Fruit fly (Drosophila melanogaster) whole organism, embryonic: ENCODE data around the gene CG6126.

Experiments used
- Atf6 ChIP-seq: fragments of 200-800 bp; sonication (Bioruptor generic); IDR thresholded peaks from 2 replicates; pipeline ENCODE4 v1.3.6; 2022; ENCODE audit warnings: missing biosample characterization, missing genetic modification characterization
- CG10543 ChIP-seq: fragments of 200-800 bp; sonication (Bioruptor generic); optimal IDR thresholded peaks from 3 replicates; lab custom pipeline; 2017; ENCODE audit warnings: missing biosample characterization, mild to moderate bottlenecking, missing genetic modification characterization, moderate library complexity
- CG10565 ChIP-seq: fragments of 200-800 bp; sonication (Bioruptor generic); optimal IDR thresholded peaks from 3 replicates; lab custom pipeline; 2016; ENCODE audit warnings: missing biosample characterization, mild to moderate bottlenecking, missing genetic modification characterization
- CG10959 ChIP-seq: fragments of 200-800 bp; sonication (Bioruptor generic); IDR thresholded peaks from 2 replicates; pipeline ENCODE4 v1.3.6; 2022; ENCODE audit warnings: missing biosample characterization, missing genetic modification characterization
- CG1233 ChIP-seq: fragments of 200-800 bp; sonication (Bioruptor generic); optimal IDR thresholded peaks from 4 replicates; lab custom pipeline; 2018; ENCODE audit warnings: missing biosample characterization, mild to moderate bottlenecking, missing genetic modification characterization
- CG15514 ChIP-seq: fragments of 200-800 bp; sonication (Bioruptor generic); optimal IDR thresholded peaks from 3 replicates; lab custom pipeline; 2017; ENCODE audit warnings: missing biosample characterization, missing genetic modification characterization, mild to moderate bottlenecking, moderate library complexity, missing genetic modification reagents
- CG17361 ChIP-seq: fragments of 200-800 bp; sonication (Bioruptor generic); IDR thresholded peaks from 3 replicates; pipeline ENCODE4 v1.3.6; 2022; ENCODE audit warnings: missing biosample characterization, missing genetic modification characterization
- CG1792 ChIP-seq: fragments of 200-800 bp; sonication (Bioruptor generic); optimal IDR thresholded peaks from 2 replicates; lab custom pipeline; 2016; ENCODE audit warnings: missing biosample characterization, missing genetic modification characterization
- CG2120 ChIP-seq: fragments of 200-800 bp; sonication (Bioruptor generic); optimal IDR thresholded peaks from 3 replicates; lab custom pipeline; 2016; ENCODE audit warnings: missing biosample characterization, missing genetic modification characterization
- CG3163 ChIP-seq: fragments of 200-800 bp; sonication (Bioruptor generic); optimal IDR thresholded peaks from 3 replicates; lab custom pipeline; 2016; ENCODE audit warnings: missing biosample characterization, missing genetic modification characterization
- CG3995 ChIP-seq: fragments of 200-800 bp; sonication (Bioruptor generic); optimal IDR thresholded peaks from 3 replicates; lab custom pipeline; 2016; ENCODE audit warnings: missing biosample characterization, missing genetic modification characterization
- CG5245 ChIP-seq: fragments of 200-800 bp; sonication (Bioruptor generic); optimal IDR thresholded peaks from 3 replicates; lab custom pipeline; 2016; ENCODE audit warnings: missing biosample characterization, missing genetic modification characterization
- CG7839 ChIP-seq: fragments of 200-800 bp; sonication (Bioruptor generic); optimal IDR thresholded peaks from 3 replicates; lab custom pipeline; 2018; ENCODE audit warnings: missing biosample characterization, mild to moderate bottlenecking, missing genetic modification characterization, moderate library complexity
- CG7963 ChIP-seq: fragments of 200-800 bp; sonication (Bioruptor generic); IDR thresholded peaks from 3 replicates; pipeline ENCODE4 v1.3.6; 2022; ENCODE audit warnings: missing biosample characterization, missing genetic modification characterization; ENCODE audit not compliant: partially characterized antibody
- CG9727 ChIP-seq: fragments of 200-800 bp; sonication (Bioruptor generic); optimal IDR thresholded peaks from 3 replicates; lab custom pipeline; 2017; ENCODE audit warnings: missing biosample characterization, mild to moderate bottlenecking, missing genetic modification characterization
- CG9876 ChIP-seq: fragments of 200-800 bp; sonication (Bioruptor generic); optimal IDR thresholded peaks from 2 replicates; lab custom pipeline; 2016; ENCODE audit warnings: missing biosample characterization, missing genetic modification characterization
- CkIIα-i1 ChIP-seq: fragments of 200-800 bp; sonication (Bioruptor generic); IDR thresholded peaks from 2 replicates; pipeline ENCODE4 v1.3.6; 2022; ENCODE audit warnings: missing biosample characterization, missing genetic modification characterization
- D19A ChIP-seq: fragments of 200-800 bp; optimal IDR thresholded peaks from 3 replicates; lab custom pipeline; 2019; ENCODE audit warnings: missing biosample characterization, mild to moderate bottlenecking, missing genetic modification characterization, moderate library complexity
- Deaf1 ChIP-seq: fragments of 200-800 bp; optimal IDR thresholded peaks from 3 replicates; lab custom pipeline; 2019; ENCODE audit warnings: missing biosample characterization, mild to moderate bottlenecking, missing genetic modification characterization, moderate library complexity
- Dip3 ChIP-seq: fragments of 200-800 bp; sonication (Bioruptor generic); optimal IDR thresholded peaks from 3 replicates; lab custom pipeline; 2016; ENCODE audit warnings: missing biosample characterization, missing genetic modification characterization
- Doc3 ChIP-seq: fragments of 200-800 bp; sonication (Bioruptor generic); IDR thresholded peaks from 3 replicates; pipeline ENCODE4 v1.3.6; 2022; ENCODE audit warnings: missing biosample characterization, missing genetic modification characterization; ENCODE audit not compliant: partially characterized antibody
- HLHmδ ChIP-seq: fragments of 200-800 bp; sonication (Bioruptor generic); optimal IDR thresholded peaks from 2 replicates; lab custom pipeline; 2018; ENCODE audit warnings: missing biosample characterization, mild to moderate bottlenecking, missing genetic modification characterization, moderate library complexity
- Hr3 ChIP-seq: fragments of 200-800 bp; sonication (Bioruptor generic); optimal IDR thresholded peaks from 3 replicates; lab custom pipeline; 2016; ENCODE audit warnings: missing biosample characterization, missing genetic modification characterization
- Jarid2 ChIP-seq: fragments of 200-800 bp; sonication (Bioruptor generic); optimal IDR thresholded peaks from 3 replicates; lab custom pipeline; 2017; ENCODE audit warnings: mild to moderate bottlenecking, missing biosample characterization, missing genetic modification reagents, missing genetic modification characterization
- Optix ChIP-seq: fragments of 200-800 bp; sonication (Bioruptor generic); IDR thresholded peaks from 3 replicates; pipeline ENCODE4 v1.3.6; 2022; ENCODE audit warnings: missing biosample characterization, missing genetic modification characterization
- Ravus ChIP-seq: fragments of 200-800 bp; sonication (Bioruptor generic); IDR thresholded peaks from 2 replicates; pipeline ENCODE4 v1.3.6; 2022; ENCODE audit warnings: missing biosample characterization, missing genetic modification characterization
- Usf ChIP-seq: fragments of 200-800 bp; sonication (Bioruptor generic); optimal IDR thresholded peaks from 2 replicates; lab custom pipeline; 2017; ENCODE audit warnings: missing genotype, missing biosample characterization, missing genetic modification characterization
- YL-1 ChIP-seq: fragments of 200-800 bp; sonication (Bioruptor generic); optimal IDR thresholded peaks from 3 replicates; lab custom pipeline; 2017; ENCODE audit warnings: missing biosample characterization, mild to moderate bottlenecking, missing genetic modification characterization
- ac ChIP-seq: fragments of 200-800 bp; sonication (Bioruptor generic); optimal IDR thresholded peaks from 3 replicates; lab custom pipeline; 2017; ENCODE audit warnings: missing biosample characterization, mild to moderate bottlenecking, missing genetic modification characterization
- amos ChIP-seq: fragments of 200-800 bp; sonication (Bioruptor generic); IDR thresholded peaks from 2 replicates; pipeline ENCODE4 v1.3.6; 2022; ENCODE audit warnings: missing biosample characterization, missing genetic modification characterization; ENCODE audit not compliant: partially characterized antibody
- az2 ChIP-seq: fragments of 200-800 bp; sonication (Bioruptor generic); optimal IDR thresholded peaks from 3 replicates; lab custom pipeline; 2016; ENCODE audit warnings: missing biosample characterization, missing genetic modification characterization
- crp ChIP-seq, 2 experiments: fragments of 200-800 bp; sonication (Bioruptor generic); optimal IDR thresholded peaks; 2 replicates in 1 of 2; 3 replicates in 1 of 2; lab custom pipeline; 2017; ENCODE audit warnings: missing biosample characterization in 2 of 2, missing genetic modification characterization in 2 of 2, mild to moderate bottlenecking in 1 of 2, moderate library complexity in 1 of 2
- dmrt11E ChIP-seq: fragments of 200-800 bp; sonication (Bioruptor generic); optimal IDR thresholded peaks from 3 replicates; lab custom pipeline; 2018; ENCODE audit warnings: missing biosample characterization, mild to moderate bottlenecking, missing genetic modification characterization, moderate library complexity
- dmrt99B ChIP-seq: fragments of 200-800 bp; sonication (Bioruptor generic); optimal IDR thresholded peaks from 2 replicates; lab custom pipeline; 2018; ENCODE audit warnings: missing biosample characterization, mild to moderate bottlenecking, missing genetic modification characterization, moderate library complexity
- en ChIP-seq: fragments of 200-800 bp; sonication (Bioruptor generic); optimal IDR thresholded peaks from 2 replicates; lab custom pipeline; 2016; ENCODE audit warnings: missing biosample characterization, missing genetic modification characterization
- esg ChIP-seq: fragments of 200-800 bp; sonication (Bioruptor generic); conservative IDR thresholded peaks from 2 replicates; pipeline ENCODE4 v1.3.6; 2022; ENCODE audit warnings: missing biosample characterization, missing genetic modification characterization
- exex ChIP-seq: fragments of 200-800 bp; sonication (Bioruptor generic); optimal IDR thresholded peaks from 4 replicates; lab custom pipeline; 2018; ENCODE audit warnings: missing biosample characterization, mild to moderate bottlenecking, missing genetic modification characterization, moderate library complexity
- gt ChIP-seq: fragments of 200-800 bp; sonication (Bioruptor generic); IDR thresholded peaks from 2 replicates; pipeline ENCODE4 v1.3.6; 2022; ENCODE audit warnings: missing biosample characterization, missing genetic modification characterization
- klu ChIP-seq: fragments of 200-800 bp; sonication (Bioruptor generic); IDR thresholded peaks from 2 replicates; pipeline ENCODE4 v1.3.6; 2022; ENCODE audit warnings: missing biosample characterization, missing genetic modification characterization
- lbe ChIP-seq: fragments of 200-800 bp; sonication (Bioruptor generic); optimal IDR thresholded peaks from 2 replicates; lab custom pipeline; 2016; ENCODE audit warnings: missing biosample characterization, mild to moderate bottlenecking, missing genetic modification characterization
- mam ChIP-seq: fragments of 200-800 bp; sonication (Bioruptor generic); optimal IDR thresholded peaks from 3 replicates; lab custom pipeline; 2016; ENCODE audit warnings: missing biosample characterization, missing genetic modification characterization
- nerfin-1 ChIP-seq: fragments of 200-800 bp; sonication (Bioruptor generic); optimal IDR thresholded peaks from 3 replicates; lab custom pipeline; 2019; ENCODE audit warnings: missing biosample characterization, mild to moderate bottlenecking, missing genetic modification characterization, moderate library complexity
- nmo ChIP-seq: fragments of 200-800 bp; sonication (Bioruptor generic); optimal IDR thresholded peaks from 2 replicates; lab custom pipeline; 2018; ENCODE audit warnings: missing biosample characterization, mild to moderate bottlenecking, missing genetic modification characterization, moderate library complexity
- repo ChIP-seq: fragments of 200-800 bp; sonication (Bioruptor generic); optimal IDR thresholded peaks from 2 replicates; lab custom pipeline; 2016; ENCODE audit warnings: missing biosample characterization, missing genetic modification characterization
- shn ChIP-seq: fragments of 200-800 bp; sonication (Bioruptor generic); optimal IDR thresholded peaks from 3 replicates; lab custom pipeline; 2016; ENCODE audit warnings: missing biosample characterization, missing genetic modification characterization
- sima ChIP-seq: fragments of 200-800 bp; sonication (Bioruptor generic); optimal IDR thresholded peaks from 2 replicates; lab custom pipeline; 2016; ENCODE audit warnings: missing biosample characterization, missing genetic modification characterization
- so ChIP-seq: fragments of 200-800 bp; sonication (Bioruptor generic); IDR thresholded peaks from 3 replicates; pipeline ENCODE4 v1.3.6; 2022; ENCODE audit warnings: missing biosample characterization, missing genetic modification characterization
- tup ChIP-seq: fragments of 200-800 bp; sonication (Bioruptor generic); optimal IDR thresholded peaks from 2 replicates; lab custom pipeline; 2016; ENCODE audit warnings: missing biosample characterization, mild to moderate bottlenecking, missing genetic modification characterization, moderate library complexity
- zfh2 ChIP-seq: fragments of 200-800 bp; sonication (Bioruptor generic); optimal IDR thresholded peaks from 2 replicates; lab custom pipeline; 2016; ENCODE audit warnings: missing biosample characterization, missing genetic modification characterization

Gene CG6126

dm6 chr3R:16223252-16224037, 20.6 kb upstream of the CG6126 start (continued):
- TF ChIP-seq dmrt99B (tag; lab: Kevin White, UChicago) (peak; percentile 72), Hr3 (GFP tag; lab: Kevin White, UChicago) (peak; percentile 28), Jarid2 (GFP tag; lab: Kevin White, UChicago) (peak; percentile 77), Usf (GFP tag; lab: Kevin White, UChicago) (no peak), sima (no peak), CG5245 (no peak), so (GFP tag; lab: Robert Waterston, UW) (no peak), tup (GFP tag; lab: Kevin White, UChicago) (no peak), CG1233 (GFP tag; lab: Kevin White, UChicago) (peak; percentile 46), amos (GFP tag; lab: Robert Waterston, UW) (no peak; the same call in 1 of the 2 replicates), CG1792 (no peak), gt (GFP tag; lab: Robert Waterston, UW) (no peak), Deaf1 (tag; lab: Kevin White, UChicago) (peak; percentile 82), nerfin-1 (tag; lab: Kevin White, UChicago) (peak; percentile 8), HLHmδ (no peak), exex (tag; lab: Kevin White, UChicago) (no peak), CG10565 (GFP tag; lab: Kevin White, UChicago) (no peak), CG9876 (GFP tag; lab: Kevin White, UChicago) (no peak), CG15514 (GFP tag; lab: Kevin White, UChicago) (peak; percentile 40), zfh2 (GFP tag; lab: Kevin White, UChicago) (no peak), Ravus (GFP tag; lab: Robert Waterston, UW) (no peak), shn (GFP tag; lab: Kevin White, UChicago) (no peak), az2 (GFP tag; lab: Kevin White, UChicago) (no peak), mam (GFP tag; lab: Kevin White, UChicago) (no peak), klu (GFP tag; lab: Robert Waterston, UW) (no peak), CkIIα-i1 (no peak), Dip3 (GFP tag; lab: Kevin White, UChicago) (peak; percentile 3), dmrt11E (tag; lab: Kevin White, UChicago) (no peak), CG3163 (no peak), YL-1 (GFP tag; lab: Kevin White, UChicago) (no peak), nmo (GFP tag; lab: Kevin White, UChicago) (peak; percentile 43), Atf6 (GFP tag; lab: Robert Waterston, UW) (no peak), repo (GFP tag; lab: Kevin White, UChicago) (peak; percentile 40), CG3995 (no peak), CG10543 (GFP tag; lab: Kevin White, UChicago) (peak; percentile 72), lbe (GFP tag; lab: Kevin White, UChicago) (no peak), ac (no peak), CG10959 (GFP tag; lab: Robert Waterston, UW) (peak; percentile 44; the same call in 1 of the 2 replicates), en (GFP tag; lab: Kevin White, UChicago) (no peak), Optix (GFP tag; lab: Robert Waterston, UW) (no peak), Doc3 (GFP tag; lab: Robert Waterston, UW) (no peak), crp (GFP tag; optimal IDR thresholded peaks at IDR 0.05; lab: Kevin White, UChicago) (no peak), CG17361 (GFP tag; lab: Robert Waterston, UW) (no peak), CG2120 (GFP tag; lab: Kevin White, UChicago) (peak; percentile 15), CG7963 (GFP tag; lab: Robert Waterston, UW) (no peak), CG9727 (peak; percentile 60), CG7839 (tag; lab: Kevin White, UChicago) (peak; percentile 70), D19A (tag; lab: Kevin White, UChicago) (peak; percentile 33), esg (no peak; the same call in 1 of the 2 replicates)
